Fruit fly (Drosophila melanogaster): ENCODE results near the gene dpr9.

dm6 chr3R:15094929-15095236 lies 17.9 kb upstream of the dpr9 start:
- TF ChIP-seq CG6792 (GFP tag; optimal IDR thresholded peaks at IDR 0.05) (no peak), CG10631 (GFP tag; optimal IDR thresholded peaks at IDR 0.05) (no peak), CG11294 (GFP tag; IDR thresholded peaks at IDR 0.05) (no peak), CG15336 (GFP tag; IDR thresholded peaks at IDR 0.05) (no peak), OdsH (GFP tag; optimal IDR thresholded peaks at IDR 0.05) (no peak), Smox (GFP tag; optimal IDR thresholded peaks at IDR 0.05) (no peak), CG3919 (GFP tag; optimal IDR thresholded peaks at IDR 0.05) (no peak), CG4318 (GFP tag; optimal IDR thresholded peaks at IDR 0.05) (no peak), CG6276 (GFP tag; optimal IDR thresholded peaks at IDR 0.05) (no peak)

Measured in whole organism, prepupa.